Worm (Caenorhabditis elegans) whole organism, L3 larva: Measurements from ENCODE around the gene sulp-4.

Source experiments
- ZK546.5 ChIP-seq: sonication (generic microtip); optimal IDR thresholded peaks from 2 replicates; lab custom pipeline; 2017; ENCODE audit warnings: missing biosample characterization, missing genetic modification characterization
- aly-2 ChIP-seq: fragments of 150-350 bp; optimal IDR thresholded peaks from 2 replicates; lab custom pipeline; 2014; ENCODE audit warnings: missing biosample characterization, missing genetic modification characterization
- ceh-82 ChIP-seq: fragments of 150-350 bp; optimal IDR thresholded peaks from 2 replicates; lab custom pipeline; 2014; ENCODE audit warnings: missing biosample characterization, missing genetic modification characterization
- eor-1 ChIP-seq, 2 experiments: fragments of 150-350 bp; optimal IDR thresholded peaks; 2 replicates each; lab custom pipeline; 2014 to 2018; ENCODE audit warnings: missing biosample characterization in 2 of 2, missing genetic modification characterization in 2 of 2
- lin-15B ChIP-seq: fragments of 150-350 bp; optimal IDR thresholded peaks from 2 replicates; lab custom pipeline; 2014; ENCODE audit warnings: missing biosample characterization, missing genetic modification characterization
- mdl-1 ChIP-seq: fragments of 150-350 bp; optimal IDR thresholded peaks from 2 replicates; lab custom pipeline; 2014; ENCODE audit warnings: missing biosample characterization, missing genetic modification characterization
- nhr-237 ChIP-seq: fragments of 150-350 bp; optimal IDR thresholded peaks from 2 replicates; lab custom pipeline; 2014; ENCODE audit warnings: missing biosample characterization, missing genetic modification characterization
- nhr-76 ChIP-seq: fragments of 150-350 bp; sonication (generic microtip); optimal IDR thresholded peaks from 5 replicates; lab custom pipeline; 2014; ENCODE audit warnings: missing biosample characterization, missing genetic modification characterization
- nhr-77 ChIP-seq: fragments of 150-350 bp; optimal IDR thresholded peaks from 2 replicates; lab custom pipeline; 2014; ENCODE audit warnings: missing biosample characterization, missing genetic modification characterization
- skn-1 ChIP-seq: fragments of 150-350 bp; optimal IDR thresholded peaks from 2 replicates; lab custom pipeline; 2014; ENCODE audit warnings: missing biosample characterization, missing genetic modification characterization
- unc-39 ChIP-seq: sonication (generic microtip); optimal IDR thresholded peaks from 4 replicates; lab custom pipeline; 2017; ENCODE audit warnings: missing biosample characterization, missing genetic modification characterization
- ztf-11 ChIP-seq: fragments of 150-350 bp; optimal IDR thresholded peaks from 2 replicates; lab custom pipeline; 2014; ENCODE audit warnings: missing biosample characterization, missing genetic modification characterization
- ztf-4 ChIP-seq: fragments of 150-350 bp; optimal IDR thresholded peaks from 2 replicates; lab custom pipeline; 2014; ENCODE audit warnings: missing biosample characterization, missing genetic modification characterization

DNA sequence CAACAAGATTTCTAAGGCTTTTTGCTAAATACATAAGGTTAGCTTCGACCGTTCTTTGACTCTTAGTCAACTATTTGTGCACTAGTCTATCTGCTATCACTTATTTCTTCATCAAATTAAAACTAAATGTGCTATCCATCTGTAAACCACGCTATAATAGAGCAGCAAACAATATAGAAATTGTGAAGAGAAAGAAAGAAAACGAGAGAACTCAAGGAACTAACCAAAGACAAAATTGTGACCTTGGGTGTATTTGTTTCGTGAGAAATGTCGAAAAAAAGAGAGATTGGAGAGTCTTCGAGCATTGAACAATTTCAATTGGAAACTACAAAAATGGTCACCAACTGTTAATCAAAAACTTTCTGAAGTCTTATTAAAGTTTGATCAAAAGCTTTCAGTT, 9.9 kb downstream of the sulp-4 start:
- no peak for TF ChIP-seq nhr-76
- no peak for TF ChIP-seq lin-15B (tag; lab: Kevin White, UChicago)
- TF ChIP-seq mdl-1: no peak
- TF ChIP-seq unc-39 (tag; lab: Kevin White, UChicago): no peak
- no peak for TF ChIP-seq ztf-4 (tag; lab: Kevin White, UChicago)
- TF ChIP-seq ceh-82 (tag; lab: Kevin White, UChicago): no peak
- TF ChIP-seq eor-1 (tag; optimal IDR thresholded peaks at IDR 0.05; lab: Kevin White, UChicago): no peak
- no peak for TF ChIP-seq ZK546.5 (tag; lab: Kevin White, UChicago)
- TF ChIP-seq aly-2: no peak
- TF ChIP-seq ztf-11 (tag; lab: Kevin White, UChicago): no peak
- no peak for TF ChIP-seq nhr-237 (tag; lab: Kevin White, UChicago)
- TF ChIP-seq nhr-77 (tag; lab: Kevin White, UChicago): no peak
- no peak for TF ChIP-seq skn-1 (tag; lab: Kevin White, UChicago)
